Fruit fly (Drosophila melanogaster): ENCODE measurements around the gene dpr17.

Gene dpr17

dm6 chr3R:12078961-12079360 is 15.7 kb upstream of the dpr17 start (continued):
- TF ChIP-seq CG7928 (GFP tag; optimal IDR thresholded peaks at IDR 0.05) (peak; percentile 25), Hr39 (optimal IDR thresholded peaks at IDR 0.05) (no peak), C15 (GFP tag; IDR thresholded peaks at IDR 0.05) (peak; percentile 62; the same call in 1 of the 3 replicates), CG12236 (GFP tag; optimal IDR thresholded peaks at IDR 0.05) (no peak), CG3847 (GFP tag; IDR thresholded peaks at IDR 0.05) (peak; percentile 66), Kr (GFP tag; optimal IDR thresholded peaks at IDR 0.05) (no peak), CG17829 (tag; optimal IDR thresholded peaks at IDR 0.05) (no peak), ham (GFP tag; IDR thresholded peaks at IDR 0.05) (no peak), insv (GFP tag; optimal IDR thresholded peaks at IDR 0.05) (no peak), dmrt99B (tag; optimal IDR thresholded peaks at IDR 0.05) (peak; percentile 87), toy (GFP tag; IDR thresholded peaks at IDR 0.05) (0 out of 2 replicates have a peak, but pooled peaks have one; percentile 48), CG18619 (GFP tag; optimal IDR thresholded peaks at IDR 0.05) (peak; percentile 59), gem (tag; optimal IDR thresholded peaks at IDR 0.05) (peak; percentile 86), crc (GFP tag; optimal IDR thresholded peaks at IDR 0.05) (no peak), CG2202 (tag; optimal IDR thresholded peaks at IDR 0.05) (no peak), MBD-R2 (GFP tag; IDR thresholded peaks at IDR 0.05) (peak; percentile 43; the same call in 1 of the 2 replicates), GATAe (GFP tag; conservative IDR thresholded peaks at IDR 0.05) (no peak), fd96Cb (tag; optimal IDR thresholded peaks at IDR 0.05) (peak; percentile 70), pum (GFP tag; optimal IDR thresholded peaks at IDR 0.05) (no peak), chinmo (GFP tag; IDR thresholded peaks at IDR 0.05; ENCODE audit: partially characterized antibody) (no peak), ase (GFP tag; IDR thresholded peaks at IDR 0.05) (peak; percentile 76), Dad (GFP tag; optimal IDR thresholded peaks at IDR 0.05) (no peak), eyg (GFP tag; optimal IDR thresholded peaks at IDR 0.05) (no peak), caup (GFP tag; optimal IDR thresholded peaks at IDR 0.05; ENCODE audit: severe bottlenecking) (peak; percentile 81), Blimp-1 (GFP tag; optimal IDR thresholded peaks at IDR 0.05) (peak; percentile 72), CG13775 (GFP tag; optimal IDR thresholded peaks at IDR 0.05) (peak; percentile 48), CG6272 (GFP tag; IDR thresholded peaks at IDR 0.05) (peak; percentile 69), jing (GFP tag; optimal IDR thresholded peaks at IDR 0.05) (peak; percentile 12), slp2 (GFP tag; optimal IDR thresholded peaks at IDR 0.05) (no peak), kay (GFP tag; optimal IDR thresholded peaks at IDR 0.05) (peak; percentile 36), sd (tag; optimal IDR thresholded peaks at IDR 0.05) (peak; percentile 39), Tbp (GFP tag; optimal IDR thresholded peaks at IDR 0.05) (no peak), CTCF (GFP tag; optimal IDR thresholded peaks at IDR 0.05) (no peak), CG17186 (GFP tag; optimal IDR thresholded peaks at IDR 0.05) (no peak), dati (GFP tag; IDR thresholded peaks at IDR 0.05) (peak; percentile 57; the same call in 1 of the 2 replicates), dimm (GFP tag; IDR thresholded peaks at IDR 0.05) (peak; percentile 65), tin (GFP tag; optimal IDR thresholded peaks at IDR 0.05) (peak; percentile 53), CG31365 (tag; optimal IDR thresholded peaks at IDR 0.05) (no peak), nau (GFP tag; optimal IDR thresholded peaks at IDR 0.05) (peak; percentile 36), CG3838 (GFP tag; optimal IDR thresholded peaks at IDR 0.05) (no peak), fd102C (GFP tag; optimal IDR thresholded peaks at IDR 0.05) (no peak), Oli (tag; optimal IDR thresholded peaks at IDR 0.05) (peak; percentile 72), mld (GFP tag; IDR thresholded peaks at IDR 0.05; ENCODE audit: partially characterized antibody) (no peak), Ptx1 (GFP tag; IDR thresholded peaks at IDR 0.05) (peak; percentile 86), CG14965 (GFP tag; optimal IDR thresholded peaks at IDR 0.05; ENCODE audit: borderline replicate concordance) (no peak), Abd-B (GFP tag; optimal IDR thresholded peaks at IDR 0.05) (peak; percentile 52), MTF-1 (GFP tag; optimal IDR thresholded peaks at IDR 0.05; ENCODE audit: borderline replicate concordance) (peak; percentile 42), Doc3 (GFP tag; IDR thresholded peaks at IDR 0.05; ENCODE audit: partially characterized antibody) (no peak), br (optimal IDR thresholded peaks at IDR 0.05) (no peak), nmo (GFP tag; optimal IDR thresholded peaks at IDR 0.05) (peak; percentile 71), CG4424 (GFP tag; optimal IDR thresholded peaks at IDR 0.05) (peak; percentile 53), bbx (GFP tag; IDR thresholded peaks at IDR 0.05; ENCODE audit: partially characterized antibody) (no peak)

Measured in whole organism, embryonic.